Worm (Caenorhabditis elegans): ENCODE measurements around the gene glc-4.

DNA sequence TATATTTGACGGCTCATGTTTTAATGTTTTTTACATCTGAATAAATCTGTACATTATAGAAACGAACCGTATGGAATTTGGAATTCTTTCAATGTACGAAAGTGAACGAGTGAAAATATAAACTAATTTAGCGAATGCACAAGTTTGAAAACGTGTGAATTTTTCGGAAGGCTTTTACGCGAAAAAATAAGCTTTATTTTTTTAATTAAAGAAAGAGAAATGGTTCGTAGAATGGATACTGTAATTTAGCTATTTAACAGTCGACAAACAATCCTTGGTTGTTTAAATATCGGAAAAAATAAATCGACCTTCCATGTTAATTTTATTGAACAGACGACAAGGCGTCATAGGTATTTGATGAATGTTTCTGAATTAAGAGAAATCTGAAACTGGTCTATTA lies 20.8 kb upstream of the glc-4 start, which contains the start of gene acdh-12:
- TF ChIP-seq ceh-18 (tag; optimal IDR thresholded peaks at IDR 0.05): no peak
- TF ChIP-seq elt-2 (tag; optimal IDR thresholded peaks at IDR 0.05): no peak
- TF ChIP-seq ets-4 (tag; optimal IDR thresholded peaks at IDR 0.05): no peak
- no peak for TF ChIP-seq pqm-1 (tag; optimal IDR thresholded peaks at IDR 0.05)
- TF ChIP-seq ama-1 (optimal IDR thresholded peaks at IDR 0.05): no peak
- TF ChIP-seq ceh-31 (tag; optimal IDR thresholded peaks at IDR 0.05): no peak
- TF ChIP-seq dve-1 (tag; optimal IDR thresholded peaks at IDR 0.05): no peak
- no peak for TF ChIP-seq eyg-1 (tag; optimal IDR thresholded peaks at IDR 0.05)
- no peak for TF ChIP-seq nhr-11 (tag; optimal IDR thresholded peaks at IDR 0.05)
- TF ChIP-seq pha-4 (tag; optimal IDR thresholded peaks at IDR 0.05): no peak
- TF ChIP-seq hlh-30 (tag; optimal IDR thresholded peaks at IDR 0.05; ENCODE audit: insufficient read depth): no peak
